Worm (Caenorhabditis elegans) whole organism, L1 larva: ENCODE results near the gene VW02B12L.2.

Experiments used
- F16B12.6 ChIP-seq: fragments of 150-350 bp; optimal IDR thresholded peaks from 2 replicates; lab custom pipeline; 2014; ENCODE audit warnings: missing biosample characterization, missing genetic modification characterization
- blmp-1 ChIP-seq: fragments of 150-350 bp; optimal IDR thresholded peaks from 2 replicates; lab custom pipeline; 2014; ENCODE audit warnings: missing biosample characterization, missing genetic modification characterization
- ceh-8 ChIP-seq: fragments of 200-800 bp; sonication (Bioruptor generic); optimal IDR thresholded peaks from 2 replicates; lab custom pipeline; 2018; ENCODE audit warnings: mild to moderate bottlenecking, missing genetic modification characterization, moderate library complexity, missing compliant biosample characterization
- ceh-90 ChIP-seq: sonication (generic microtip); optimal IDR thresholded peaks from 2 replicates; lab custom pipeline; 2016; ENCODE audit warnings: missing genetic modification characterization, missing compliant biosample characterization
- dsc-1 ChIP-seq: sonication (generic microtip); optimal IDR thresholded peaks from 2 replicates; lab custom pipeline; 2016; ENCODE audit warnings: mild to moderate bottlenecking, missing genetic modification characterization, missing compliant biosample characterization
- efl-1 ChIP-seq, 4 experiments: fragments of 150-350 bp; optimal IDR thresholded peaks in 3 of 4; peaks in 1 of 4; 1 replicate in 1 of 4; 2 replicates in 3 of 4; lab custom pipeline; 2014; ENCODE audit warnings: missing biosample characterization in 2 of 4, missing genetic modification characterization in 2 of 4, missing genetic modification reagents in 2 of 4
- fkh-10 ChIP-seq: sonication (generic microtip); optimal IDR thresholded peaks from 2 replicates; lab custom pipeline; 2017; ENCODE audit warnings: missing biosample characterization, missing genetic modification reagents, missing genetic modification characterization
- hlh-17 ChIP-seq: fragments of 200-800 bp; sonication (Bioruptor generic); optimal IDR thresholded peaks from 2 replicates; lab custom pipeline; 2018; ENCODE audit warnings: missing genetic modification characterization, mild to moderate bottlenecking, missing compliant biosample characterization, moderate library complexity, borderline replicate concordance
- hlh-4 ChIP-seq: sonication (generic microtip); optimal IDR thresholded peaks from 2 replicates; lab custom pipeline; 2016; ENCODE audit warnings: mild to moderate bottlenecking, missing genetic modification characterization, missing compliant biosample characterization
- lin-13 ChIP-seq: fragments of 150-350 bp; optimal IDR thresholded peaks from 2 replicates; lab custom pipeline; 2014; ENCODE audit warnings: missing biosample characterization, missing genetic modification reagents, missing genetic modification characterization
- lin-14 ChIP-seq: fragments of 200-800 bp; sonication (Bioruptor generic); optimal IDR thresholded peaks from 2 replicates; lab custom pipeline; 2018; ENCODE audit warnings: mild to moderate bottlenecking, missing genetic modification characterization, moderate library complexity, missing compliant biosample characterization
- lin-35 ChIP-seq, 2 experiments: fragments of 150-350 bp; optimal IDR thresholded peaks; 2 replicates each; lab custom pipeline; 2014; ENCODE audit warnings: missing biosample characterization in 2 of 2, missing genetic modification characterization in 2 of 2, missing genetic modification reagents in 2 of 2
- mef-2 ChIP-seq: fragments of 150-350 bp; optimal IDR thresholded peaks from 2 replicates; lab custom pipeline; 2014; ENCODE audit warnings: missing biosample characterization, missing genetic modification characterization
- mep-1 ChIP-seq: fragments of 150-350 bp; optimal IDR thresholded peaks from 2 replicates; lab custom pipeline; 2014; ENCODE audit warnings: missing biosample characterization, missing genetic modification characterization
- nhr-19 ChIP-seq: fragments of 200-800 bp; sonication (Bioruptor generic); conservative IDR thresholded peaks from 2 replicates; pipeline ENCODE4 v1.3.6; 2022; ENCODE audit warnings: missing genetic modification characterization, missing compliant biosample characterization
- nhr-76 ChIP-seq: sonication (generic microtip); optimal IDR thresholded peaks from 2 replicates; lab custom pipeline; 2017; ENCODE audit warnings: missing biosample characterization, missing genetic modification characterization
- nhr-77 ChIP-seq: fragments of 150-350 bp; optimal IDR thresholded peaks from 2 replicates; lab custom pipeline; 2014; ENCODE audit warnings: missing biosample characterization, missing genetic modification characterization
- nhr-85 ChIP-seq: sonication (generic microtip); peaks from one replicate; lab custom pipeline; 2016; ENCODE audit warnings: missing genetic modification characterization, inconsistent platforms, missing compliant biosample characterization
- pqm-1 ChIP-seq: sonication (generic microtip); optimal IDR thresholded peaks from 3 replicates; lab custom pipeline; 2017; ENCODE audit warnings: missing biosample characterization, missing genetic modification characterization
- rnt-1 ChIP-seq: sonication (generic microtip); optimal IDR thresholded peaks from 2 replicates; lab custom pipeline; 2016; ENCODE audit warnings: mild to moderate bottlenecking, missing genetic modification characterization, moderate library complexity, missing compliant biosample characterization
- snu-23 ChIP-seq: sonication (generic microtip); optimal IDR thresholded peaks from 2 replicates; lab custom pipeline; 2016; ENCODE audit warnings: missing genetic modification characterization, missing compliant biosample characterization
- tbx-2 ChIP-seq: sonication (generic microtip); optimal IDR thresholded peaks from 2 replicates; lab custom pipeline; 2016; ENCODE audit warnings: missing genetic modification characterization, missing compliant biosample characterization
- unc-30 ChIP-seq: sonication (generic microtip); optimal IDR thresholded peaks from 2 replicates; lab custom pipeline; 2017; ENCODE audit warnings: missing biosample characterization, missing genetic modification characterization
- unc-62 ChIP-seq: fragments of 150-350 bp; optimal IDR thresholded peaks from 2 replicates; lab custom pipeline; 2014; ENCODE audit warnings: missing biosample characterization, missing genetic modification reagents, missing genetic modification characterization
- vab-15 ChIP-seq: sonication (generic microtip); optimal IDR thresholded peaks from 2 replicates; lab custom pipeline; 2017; ENCODE audit warnings: missing genotype, mild to moderate bottlenecking, missing genetic modification characterization, missing compliant biosample characterization
- xbp-1 ChIP-seq: sonication (generic microtip); optimal IDR thresholded peaks from 2 replicates; lab custom pipeline; 2016; ENCODE audit warnings: missing genetic modification characterization, missing compliant biosample characterization
- zip-4 ChIP-seq: fragments of 200-800 bp; sonication (Bioruptor generic); optimal IDR thresholded peaks from 2 replicates; lab custom pipeline; 2018; ENCODE audit warnings: mild to moderate bottlenecking, missing genetic modification characterization, moderate library complexity, missing compliant biosample characterization
- ztf-11 ChIP-seq, 2 experiments: sonication (generic microtip); optimal IDR thresholded peaks; 2 replicates each; lab custom pipeline; 2016 to 2017; ENCODE audit warnings: missing genetic modification characterization in 2 of 2, missing biosample characterization in 1 of 2, missing compliant biosample characterization in 1 of 2
- ztf-4 ChIP-seq: fragments of 150-350 bp; optimal IDR thresholded peaks from 2 replicates; lab custom pipeline; 2014; ENCODE audit warnings: missing biosample characterization, missing genetic modification characterization

Gene VW02B12L.2

ce11 chrII:11409678-11410133 lies 30.4 kb downstream of the VW02B12L.2 start, which contains the start of gene C05D12.7:
Gene C05D12.7, plus strand, starts transcription at chrII:11410083.
- TF ChIP-seq mef-2 (tag; lab: Kevin White, UChicago), result no peak
- TF ChIP-seq lin-14 (GFP tag; lab: Kevin White, UChicago), result peak; percentile 22

- no peak for TF ChIP-seq rnt-1
- TF ChIP-seq ztf-11 (tag; optimal IDR thresholded peaks at IDR 0.05; lab: Kevin White, UChicago), result no peak
- TF ChIP-seq lin-14 (GFP tag; lab: Kevin White, UChicago), result peak; percentile 33
- no peak for TF ChIP-seq vab-15
- no peak for TF ChIP-seq nhr-19
- no peak for TF ChIP-seq nhr-77 (tag; lab: Kevin White, UChicago)
- TF ChIP-seq hlh-17 (GFP tag; lab: Kevin White, UChicago), result no peak
- TF ChIP-seq xbp-1 (tag; lab: Kevin White, UChicago), result no peak
- TF ChIP-seq blmp-1 (tag; lab: Kevin White, UChicago), result peak; percentile 52
- no peak for TF ChIP-seq nhr-85 (tag; lab: Kevin White, UChicago)
- no peak for TF ChIP-seq ceh-90
- peak; percentile 14 for TF ChIP-seq snu-23 (GFP tag; lab: Kevin White, UChicago)
- peak; percentile 55 for TF ChIP-seq mep-1 (tag; lab: Kevin White, UChicago)
- no peak for TF ChIP-seq unc-30
- no peak for TF ChIP-seq zip-4
- no peak for TF ChIP-seq fkh-10
- TF ChIP-seq, all 84 proteins: peak for 4
Measured at ce11 chrII:11400386-11400785, 39.7 kb downstream of the VW02B12L.2 start.

- TF ChIP-seq ceh-8 (GFP tag; lab: Kevin White, UChicago) (peak; percentile 8), ztf-4 (tag; lab: Kevin White, UChicago) (no peak), lin-13 (GFP tag; lab: Kevin White, UChicago) (no peak)
- TF ChIP-seq, all 84 proteins: peak for 1
Measured at ce11 chrII:11398787-11399186, 41.3 kb downstream of the VW02B12L.2 start.

ce11 chrII:11396217-11396616 lies 43.9 kb downstream of the VW02B12L.2 start:
- TF ChIP-seq F16B12.6 (no peak), lin-35 (GFP tag; optimal IDR thresholded peaks at IDR 0.05; lab: Kevin White, UChicago) (no peak), mef-2 (tag; lab: Kevin White, UChicago) (no peak), nhr-85 (tag; lab: Kevin White, UChicago) (peak; percentile 47)
- TF ChIP-seq, all 84 proteins: peak for 1

- no peak for TF ChIP-seq efl-1 (optimal IDR thresholded peaks at IDR 0.05; lab: Kevin White, UChicago)
- TF ChIP-seq efl-1 (GFP tag; optimal IDR thresholded peaks at IDR 0.05 in 1 of 2; lab: Kevin White, UChicago), result no peak
- TF ChIP-seq hlh-4 (tag; lab: Kevin White, UChicago), result no peak
- TF ChIP-seq unc-62 (GFP tag; lab: Kevin White, UChicago), result no peak
- TF ChIP-seq pqm-1 (tag; lab: Kevin White, UChicago), result no peak
Measured at ce11 chrII:11393787-11394186, 46.3 kb downstream of the VW02B12L.2 start.

ce11 chrII:11392390-11392789 lies 47.7 kb downstream of the VW02B12L.2 start:
- TF ChIP-seq nhr-85 (tag; lab: Kevin White, UChicago) (peak; percentile 69), tbx-2 (no peak), dsc-1 (peak; percentile 64)

ce11 chrII:11390865-11391264 lies 49.3 kb downstream of the VW02B12L.2 start, which contains the start of gene shn-1:
Gene shn-1, minus strand, starts transcription at chrII:11390965.
- TF ChIP-seq efl-1 (optimal IDR thresholded peaks at IDR 0.05; lab: Kevin White, UChicago) (no peak), efl-1 (GFP tag; optimal IDR thresholded peaks at IDR 0.05 in 1 of 2; lab: Kevin White, UChicago) (peak in 1 of 2 experiments; percentile 38), lin-14 (GFP tag; lab: Kevin White, UChicago) (peak; percentile 24), nhr-76 (tag; lab: Kevin White, UChicago) (no peak), blmp-1 (tag; lab: Kevin White, UChicago) (peak; percentile 17)
